Worm (Caenorhabditis elegans): ENCODE measurements around the gene fbxl-2.

Gene fbxl-2

DNA sequence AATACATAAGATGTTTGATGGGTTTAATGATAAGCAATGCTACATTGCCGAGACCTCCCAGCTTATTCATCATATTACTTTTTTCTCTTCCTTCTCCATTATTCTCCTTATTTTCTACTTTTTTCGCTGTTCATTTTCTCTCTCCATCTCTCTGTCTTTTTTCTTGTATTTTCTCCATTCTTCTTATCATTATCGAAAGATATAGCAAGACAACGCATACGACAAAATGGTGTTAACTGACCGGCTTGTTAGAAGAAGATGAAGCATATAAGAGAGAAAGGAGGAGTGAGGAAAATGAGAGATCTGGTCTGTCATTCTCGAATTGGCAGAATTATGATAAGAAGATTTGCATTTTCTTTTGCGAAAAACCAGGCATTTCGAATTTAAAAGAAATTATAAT, 9.8 kb downstream of the fbxl-2 start:
- TF ChIP-seq unc-62 (GFP tag; optimal IDR thresholded peaks at IDR 0.05), result no peak
- TF ChIP-seq tbp1 (GFP tag; optimal IDR thresholded peaks at IDR 0.05), result no peak
- TF ChIP-seq ceh-100 (GFP tag; IDR thresholded peaks at IDR 0.05), result no peak
- TF ChIP-seq lin-26 (GFP tag; IDR thresholded peaks at IDR 0.05), result no peak
- no peak for TF ChIP-seq ztf-18 (tag; optimal IDR thresholded peaks at IDR 0.05)
- no peak for TF ChIP-seq egl-18 (GFP tag; IDR thresholded peaks at IDR 0.05)
- no peak for TF ChIP-seq dox-1 (GFP tag; IDR thresholded peaks at IDR 0.05)
- TF ChIP-seq lin-35 (GFP tag; optimal IDR thresholded peaks at IDR 0.05), result no peak
- no peak for TF ChIP-seq F37B4.10 (GFP tag; IDR thresholded peaks at IDR 0.05)
- no peak for TF ChIP-seq akir-1 (GFP tag; optimal IDR thresholded peaks at IDR 0.05)
- TF ChIP-seq ceh-79 (tag; optimal IDR thresholded peaks at IDR 0.05), result no peak
- TF ChIP-seq nhr-90 (tag; optimal IDR thresholded peaks at IDR 0.05), result no peak
- TF ChIP-seq let-607 (tag; optimal IDR thresholded peaks at IDR 0.05), result no peak

DNA sequence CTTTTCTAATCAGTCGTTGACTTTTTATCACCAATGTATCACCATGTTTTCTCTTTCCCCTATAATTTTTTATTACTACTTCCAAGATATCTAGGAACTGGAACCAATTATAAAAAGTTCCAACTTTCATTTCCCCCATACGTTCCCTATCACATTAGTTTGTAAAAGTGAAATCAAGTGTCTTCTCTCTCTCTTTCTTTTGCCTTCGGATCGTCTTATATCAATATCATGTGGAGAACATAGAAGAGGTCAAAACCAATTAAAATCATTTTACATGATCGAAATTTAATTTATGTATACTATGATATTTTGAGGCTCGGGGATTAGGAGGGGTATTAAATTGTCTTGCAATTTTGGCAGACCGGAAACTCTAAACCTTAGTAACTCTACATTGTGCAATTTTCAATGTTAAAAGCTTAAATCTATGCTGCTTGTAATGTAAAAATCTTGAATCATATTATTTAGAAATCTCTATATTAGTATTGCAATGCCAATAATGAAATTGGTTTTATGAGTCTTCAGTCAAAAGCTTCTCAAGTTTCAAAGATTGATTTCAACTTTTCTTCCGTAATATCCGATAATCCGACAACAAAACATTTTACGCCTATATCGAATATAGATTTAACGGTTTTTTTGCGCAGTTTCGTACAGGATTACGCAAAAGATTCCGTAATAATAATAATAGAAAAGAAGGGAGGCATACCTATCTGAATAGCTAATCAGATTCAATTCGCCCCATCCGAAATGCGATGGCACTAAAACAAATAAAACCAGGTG, 11.0 kb downstream of the fbxl-2 start:
- TF ChIP-seq nfya-2 (GFP tag; IDR thresholded peaks at IDR 0.05) (no peak), F33H1.4 (GFP tag; IDR thresholded peaks at IDR 0.05) (no peak), hrde-1 (tag; optimal IDR thresholded peaks at IDR 0.05; ENCODE audit: borderline replicate concordance) (no peak), madf-6 (GFP tag; IDR thresholded peaks at IDR 0.05) (no peak)

DNA sequence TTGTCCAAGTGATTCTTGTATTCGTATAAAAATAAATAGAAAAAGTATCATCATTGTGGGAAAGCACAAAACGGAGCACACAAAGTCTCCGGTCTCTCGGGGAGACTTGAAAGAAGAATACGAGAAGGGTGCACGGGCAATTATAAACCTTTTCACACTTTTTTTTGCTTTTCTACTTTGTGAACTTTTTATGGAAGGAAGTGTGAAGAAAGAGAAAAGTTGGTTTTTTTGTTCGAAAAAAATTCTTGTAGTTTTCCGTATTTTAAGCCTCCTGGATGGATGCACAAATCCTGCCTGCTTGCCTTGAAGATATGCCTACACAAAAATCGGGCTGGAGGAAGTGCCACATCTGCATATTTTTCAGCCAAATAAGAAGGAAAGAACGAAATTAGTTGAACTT, 20.9 kb downstream of the fbxl-2 start, which contains the start of gene B0393.7:
Gene B0393.7 (minus strand): TSS at position 101 of the 400 bp plus-strand sequence.
- no peak for TF ChIP-seq ekl-4 (GFP tag; IDR thresholded peaks at IDR 0.05)

DNA sequence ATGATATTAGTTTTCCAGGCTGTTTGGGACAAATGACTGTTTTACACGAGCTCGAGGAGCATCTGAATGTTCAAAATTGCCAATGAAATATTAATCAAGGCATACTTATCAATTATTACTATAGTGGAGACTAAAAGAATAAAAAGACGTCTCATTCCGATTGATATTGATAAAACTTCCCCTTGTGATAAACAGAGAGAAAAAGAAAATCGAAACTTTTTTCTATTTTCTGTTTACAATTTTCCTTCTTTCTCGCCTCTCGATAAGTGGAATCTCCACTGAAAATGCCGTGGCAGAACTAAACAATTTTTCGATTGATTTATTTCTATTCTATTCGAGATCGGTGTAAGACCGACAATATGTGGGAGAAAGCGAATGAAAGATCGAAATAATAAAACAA, 22.8 kb downstream of the fbxl-2 start, which contains the start of gene B0393.9:
Gene B0393.9 (minus strand): TSS at position 303 of the 400 bp plus-strand sequence.
- TF ChIP-seq attf-6 (GFP tag; IDR thresholded peaks at IDR 0.05), result no peak
- TF ChIP-seq nhr-80 (tag; optimal IDR thresholded peaks at IDR 0.05), result peak; percentile 20

DNA sequence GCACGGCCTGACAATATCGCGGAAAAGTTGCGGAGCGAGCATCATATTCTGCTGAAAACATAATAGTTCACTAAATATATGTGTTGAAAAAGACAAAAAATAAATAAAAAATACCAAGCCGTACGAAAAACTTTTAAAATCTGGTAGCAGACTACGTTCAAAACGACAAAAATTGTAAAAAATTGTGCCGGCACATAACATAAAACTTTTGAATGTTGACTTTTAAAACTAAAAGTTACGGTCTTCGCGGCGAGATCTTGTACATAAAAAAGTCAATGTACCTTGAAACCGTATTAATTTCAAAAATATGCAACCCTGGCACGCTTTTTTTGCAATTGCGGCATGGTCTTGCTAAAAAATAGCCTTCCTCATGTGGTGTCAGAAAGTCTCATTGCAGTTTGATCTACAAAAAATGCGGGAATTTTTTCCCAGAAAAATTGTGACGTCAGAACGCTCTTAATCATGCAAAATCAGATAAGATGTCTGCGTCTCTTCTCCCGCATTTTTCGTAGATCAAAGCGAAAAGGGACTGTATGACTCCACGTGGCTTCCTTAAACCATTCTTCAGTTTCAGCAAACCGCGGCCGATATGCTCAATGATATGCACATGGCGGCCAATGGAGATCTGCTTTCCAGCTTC, 25.0 kb downstream of the fbxl-2 start, which contains the start of the genes gex-5 and C38D4.10:
Gene gex-5 (minus strand): TSS at position 51 of the 640 bp plus-strand sequence.
Gene C38D4.10 (plus strand): TSS at position 590 of the 640 bp plus-strand sequence.
- TF ChIP-seq xnd-1 (tag; optimal IDR thresholded peaks at IDR 0.05) (peak; percentile 73), lin-54 (GFP tag; optimal IDR thresholded peaks at IDR 0.05) (peak; percentile 43), efl-1 (GFP tag; optimal IDR thresholded peaks at IDR 0.05) (peak; percentile 63), rcor-1 (GFP tag; IDR thresholded peaks at IDR 0.05) (0 out of 2 replicates have a peak, but pooled peaks have one; percentile 12), madf-6 (GFP tag; IDR thresholded peaks at IDR 0.05) (peak; percentile 88), F33H1.4 (GFP tag; IDR thresholded peaks at IDR 0.05) (peak; percentile 77), pbrm-1 (GFP tag; IDR thresholded peaks at IDR 0.05) (0 out of 2 replicates have a peak, but pooled peaks have one; percentile 21), aptf-2 (GFP tag; conservative IDR thresholded peaks at IDR 0.05) (0 out of 2 replicates have a peak, but pooled peaks have one; percentile 25), hmg-1.2 (GFP tag; IDR thresholded peaks at IDR 0.05) (peak; percentile 24; the same call in 1 of the 2 replicates), D2030.7 (GFP tag; IDR thresholded peaks at IDR 0.05) (peak; percentile 62), snpc-1.3 (tag; optimal IDR thresholded peaks at IDR 0.05; ENCODE audit: insufficient read depth) (peak; percentile 12), madf-8 (GFP tag; conservative IDR thresholded peaks at IDR 0.05) (peak; percentile 56), dpl-1 (GFP tag; optimal IDR thresholded peaks at IDR 0.05) (peak; percentile 24), lsl-1 (GFP tag; optimal IDR thresholded peaks at IDR 0.05) (peak; percentile 78), him-1 (tag; optimal IDR thresholded peaks at IDR 0.05) (peak; percentile 12), C17E4.6 (GFP tag; IDR thresholded peaks at IDR 0.05) (peak; percentile 53; the same call in 1 of the 2 replicates)
